Worm (Caenorhabditis elegans): ENCODE data around the gene Y57G11C.1131.

DNA sequence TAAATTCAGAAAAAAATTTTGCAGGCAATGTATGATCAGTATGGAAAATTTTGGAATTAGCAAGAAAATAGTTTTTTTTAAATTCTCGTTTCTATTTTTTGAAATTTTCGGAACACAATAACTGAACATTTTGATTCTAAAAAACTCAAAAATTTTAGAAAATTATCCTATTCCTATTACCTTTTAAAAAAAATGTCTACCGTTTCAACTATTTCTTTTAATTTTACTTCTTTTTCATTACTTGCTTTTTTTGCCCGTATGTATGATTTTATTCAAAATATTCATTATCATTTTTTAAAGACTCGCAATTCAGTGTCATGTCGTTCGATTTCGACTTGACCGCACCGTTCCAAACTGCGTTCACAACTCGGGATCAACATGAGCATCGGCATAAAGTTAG lies 48.5 kb downstream of the Y57G11C.1131 start, which contains the start of gene atln-2:
- TF ChIP-seq unc-130 (GFP tag; optimal IDR thresholded peaks at IDR 0.05) (no peak), ama-1 (optimal IDR thresholded peaks at IDR 0.05) (no peak), skn-1 (tag; optimal IDR thresholded peaks at IDR 0.05) (no peak), unc-62 (GFP tag; optimal IDR thresholded peaks at IDR 0.05 in 1 of 2) (no peak), unc-62 (tag; optimal IDR thresholded peaks at IDR 0.05) (no peak), hlh-30 (tag; optimal IDR thresholded peaks at IDR 0.05; ENCODE audit: insufficient read depth) (no peak), ceh-20 (GFP tag; IDR thresholded peaks at IDR 0.05) (no peak), mxl-2 (GFP tag; conservative IDR thresholded peaks at IDR 0.05) (no peak), ces-1 (GFP tag; optimal IDR thresholded peaks at IDR 0.05) (no peak), hmg-1.1 (GFP tag; IDR thresholded peaks at IDR 0.05) (no peak), Y48G9A.11 (GFP tag; IDR thresholded peaks at IDR 0.05) (no peak)

Data from whole organism, L4 larva.